Worm (Caenorhabditis elegans): ENCODE results near the gene spop-1.

ce11 chrIII:10085103-10085502, 12.8 kb downstream of the spop-1 start, which contains the start of gene T16H12.13:
- TF ChIP-seq cog-1 (tag; optimal IDR thresholded peaks at IDR 0.05) (no peak), ztf-23 (GFP tag; IDR thresholded peaks at IDR 0.05) (no peak), klf-2 (GFP tag; conservative IDR thresholded peaks at IDR 0.05) (no peak), ref-1 (GFP tag; conservative IDR thresholded peaks at IDR 0.05) (no peak), tab-1 (GFP tag; IDR thresholded peaks at IDR 0.05) (no peak)
